Worm (Caenorhabditis elegans) whole organism, midembryonic: Measurements from ENCODE around the gene pdi-1.

Source experiments
- T22C8.4 ChIP-seq: fragments of 200-800 bp; sonication (Bioruptor generic); IDR thresholded peaks from 2 replicates; pipeline ENCODE4 v1.3.6; 2022; ENCODE audit warnings: missing genetic modification characterization, missing compliant biosample characterization
- cog-1 ChIP-seq: sonication (generic microtip); optimal IDR thresholded peaks from 2 replicates; lab custom pipeline; 2016; ENCODE audit warnings: missing genetic modification characterization, missing compliant biosample characterization
- flt-1 ChIP-seq: fragments of 200-800 bp; sonication (Bioruptor generic); IDR thresholded peaks from 2 replicates; pipeline ENCODE4 v1.3.6; 2022; ENCODE audit warnings: missing genetic modification characterization, missing compliant biosample characterization
- med-1 ChIP-seq: sonication (generic microtip); optimal IDR thresholded peaks from 2 replicates; lab custom pipeline; 2017; ENCODE audit warnings: missing genetic modification characterization, mild to moderate bottlenecking, missing compliant biosample characterization, antibody characterized with exemption, missing genetic modification reagents; ENCODE audit not compliant: insufficient read depth
- ztf-23 ChIP-seq: fragments of 200-800 bp; sonication (Bioruptor generic); IDR thresholded peaks from 2 replicates; pipeline ENCODE4 v1.3.6; 2022; ENCODE audit warnings: missing genetic modification reagents, missing genetic modification characterization, missing compliant biosample characterization
- ztf-29 ChIP-seq: fragments of 200-800 bp; sonication (Bioruptor generic); IDR thresholded peaks from 2 replicates; pipeline ENCODE4 v1.3.6; 2022; ENCODE audit warnings: missing genetic modification reagents, missing genetic modification characterization, missing compliant biosample characterization

- TF ChIP-seq med-1 (no peak), flt-1 (GFP tag; lab: Robert Waterston, UW) (no peak), T22C8.4 (no peak), cog-1 (no peak), ztf-23 (GFP tag; lab: Robert Waterston, UW) (no peak), ztf-29 (GFP tag; lab: Robert Waterston, UW) (no peak)
These were observed 43.8 kb downstream of the pdi-1 start, which contains the start of gene C46F11.5 for ce11 chrIII:3657479-3657878.
